Worm (Caenorhabditis elegans) whole organism, L4/young adult: ENCODE data around the gene F22B7.1.

Source experiments
- dao-5 ChIP-seq: sonication (generic microtip); optimal IDR thresholded peaks from 2 replicates; lab custom pipeline; 2016; ENCODE audit warnings: missing genotype, missing genetic modification characterization, moderate library complexity, missing compliant biosample characterization
- him-1 ChIP-seq: sonication (generic microtip); optimal IDR thresholded peaks from 2 replicates; lab custom pipeline; 2016; ENCODE audit warnings: missing genotype, missing genetic modification reagents, missing genetic modification characterization, missing compliant biosample characterization

DNA sequence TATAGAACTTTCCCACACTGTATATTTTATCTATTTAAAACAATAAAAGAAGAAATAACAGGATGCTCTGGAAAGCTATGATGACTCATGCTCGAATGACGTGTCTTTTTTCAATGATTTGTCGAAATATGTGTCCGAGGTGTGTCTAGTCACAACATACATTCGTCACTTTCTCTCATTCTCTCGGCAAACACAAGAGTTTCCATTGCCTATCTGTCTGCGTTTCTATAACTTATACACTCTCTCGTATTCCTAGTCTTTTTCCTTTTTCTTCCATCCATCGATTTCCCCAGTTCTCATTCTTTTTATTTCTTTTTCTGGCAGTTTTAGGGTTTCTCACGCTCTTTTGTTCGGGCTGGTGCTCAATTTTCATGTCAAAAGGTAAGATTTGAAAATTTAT is 31.5 kb downstream of the F22B7.1 start:
- TF ChIP-seq him-1 (tag; lab: Kevin White, UChicago) (no peak), dao-5 (tag; lab: Kevin White, UChicago) (no peak)
